Worm (Caenorhabditis elegans) whole organism, L3 larva: ENCODE results near the gene W03B1.3.

ENCODE experiments used
- R02D3.7 ChIP-seq: fragments of 150-350 bp; optimal IDR thresholded peaks from 2 replicates; lab custom pipeline; 2014; ENCODE audit warnings: missing biosample characterization, missing genetic modification characterization
- ZK546.5 ChIP-seq: sonication (generic microtip); optimal IDR thresholded peaks from 2 replicates; lab custom pipeline; 2017; ENCODE audit warnings: missing biosample characterization, missing genetic modification characterization
- aly-2 ChIP-seq: fragments of 150-350 bp; optimal IDR thresholded peaks from 2 replicates; lab custom pipeline; 2014; ENCODE audit warnings: missing biosample characterization, missing genetic modification characterization
- ceh-16 ChIP-seq: sonication (generic microtip); optimal IDR thresholded peaks from 2 replicates; lab custom pipeline; 2017; ENCODE audit warnings: missing biosample characterization, missing genetic modification characterization
- ceh-28 ChIP-seq: fragments of 150-350 bp; optimal IDR thresholded peaks from 2 replicates; lab custom pipeline; 2014; ENCODE audit warnings: missing biosample characterization, missing genetic modification reagents, missing genetic modification characterization
- ceh-82 ChIP-seq: fragments of 150-350 bp; optimal IDR thresholded peaks from 2 replicates; lab custom pipeline; 2014; ENCODE audit warnings: missing biosample characterization, missing genetic modification characterization
- daf-12 ChIP-seq: fragments of 150-350 bp; optimal IDR thresholded peaks from 2 replicates; lab custom pipeline; 2014; ENCODE audit warnings: missing biosample characterization, missing genetic modification reagents, missing genetic modification characterization
- egl-5 ChIP-seq: fragments of 150-350 bp; optimal IDR thresholded peaks from 2 replicates; lab custom pipeline; 2017; ENCODE audit warnings: missing biosample characterization, missing genetic modification reagents, missing genetic modification characterization, inconsistent platforms
- elt-1 ChIP-seq: fragments of 150-350 bp; optimal IDR thresholded peaks from 2 replicates; lab custom pipeline; 2014; ENCODE audit warnings: missing biosample characterization, missing genetic modification characterization
- elt-2 ChIP-seq: sonication (generic microtip); optimal IDR thresholded peaks from 2 replicates; lab custom pipeline; 2016; ENCODE audit warnings: missing genetic modification reagents, mild to moderate bottlenecking, missing genetic modification characterization, missing compliant biosample characterization
- eor-1 ChIP-seq, 2 experiments: fragments of 150-350 bp; optimal IDR thresholded peaks; 2 replicates each; lab custom pipeline; 2014 to 2018; ENCODE audit warnings: missing biosample characterization in 2 of 2, missing genetic modification characterization in 2 of 2
- fkh-10 ChIP-seq: sonication (generic microtip); optimal IDR thresholded peaks from 2 replicates; lab custom pipeline; 2017; ENCODE audit warnings: missing biosample characterization, missing genetic modification reagents, missing genetic modification characterization
- fos-1 ChIP-seq: fragments of 150-350 bp; optimal IDR thresholded peaks from 2 replicates; lab custom pipeline; 2014; ENCODE audit warnings: missing biosample characterization, missing genetic modification characterization
- hmg-11 ChIP-seq: sonication (generic microtip); optimal IDR thresholded peaks from 2 replicates; lab custom pipeline; 2016; ENCODE audit warnings: missing genetic modification characterization, missing compliant biosample characterization
- jun-1 ChIP-seq: fragments of 150-350 bp; optimal IDR thresholded peaks from 2 replicates; lab custom pipeline; 2014; ENCODE audit warnings: missing biosample characterization, missing genetic modification reagents, missing genetic modification characterization
- lin-15B ChIP-seq: fragments of 150-350 bp; optimal IDR thresholded peaks from 2 replicates; lab custom pipeline; 2014; ENCODE audit warnings: missing biosample characterization, missing genetic modification characterization
- mdl-1 ChIP-seq: fragments of 150-350 bp; optimal IDR thresholded peaks from 2 replicates; lab custom pipeline; 2014; ENCODE audit warnings: missing biosample characterization, missing genetic modification characterization
- mml-1 ChIP-seq: fragments of 150-350 bp; sonication (generic microtip); optimal IDR thresholded peaks from 3 replicates; lab custom pipeline; 2014; ENCODE audit warnings: missing biosample characterization, missing genetic modification characterization
- nfya-1 ChIP-seq: sonication (generic microtip); optimal IDR thresholded peaks from 2 replicates; lab custom pipeline; 2017; ENCODE audit warnings: missing genetic modification characterization, mild to moderate bottlenecking, missing compliant biosample characterization, antibody characterized with exemption, moderate library complexity; ENCODE audit not compliant: insufficient read depth
- nhr-11 ChIP-seq: fragments of 150-350 bp; optimal IDR thresholded peaks from 2 replicates; lab custom pipeline; 2014; ENCODE audit warnings: missing biosample characterization, missing genetic modification characterization
- nhr-12 ChIP-seq: fragments of 150-350 bp; optimal IDR thresholded peaks from 2 replicates; lab custom pipeline; 2014; ENCODE audit warnings: missing biosample characterization, missing genetic modification characterization
- nhr-23 ChIP-seq: fragments of 150-350 bp; optimal IDR thresholded peaks from 2 replicates; lab custom pipeline; 2014; ENCODE audit warnings: missing biosample characterization, missing genetic modification reagents, missing genetic modification characterization
- nhr-237 ChIP-seq: fragments of 150-350 bp; optimal IDR thresholded peaks from 2 replicates; lab custom pipeline; 2014; ENCODE audit warnings: missing biosample characterization, missing genetic modification characterization
- nhr-25 ChIP-seq: sonication (generic microtip); optimal IDR thresholded peaks from 2 replicates; lab custom pipeline; 2017; ENCODE audit warnings: missing biosample characterization, missing genetic modification characterization
- nhr-43 ChIP-seq: sonication (generic microtip); optimal IDR thresholded peaks from 2 replicates; lab custom pipeline; 2016; ENCODE audit warnings: mild to moderate bottlenecking, missing genetic modification characterization, missing compliant biosample characterization; ENCODE audit not compliant: poor library complexity, severe bottlenecking
- nhr-67 ChIP-seq: fragments of 150-350 bp; optimal IDR thresholded peaks from 2 replicates; lab custom pipeline; 2014; ENCODE audit warnings: missing biosample characterization, missing genetic modification characterization
- nhr-77 ChIP-seq: fragments of 150-350 bp; optimal IDR thresholded peaks from 2 replicates; lab custom pipeline; 2014; ENCODE audit warnings: missing biosample characterization, missing genetic modification characterization
- pha-4 ChIP-seq: fragments of 150-350 bp; optimal IDR thresholded peaks from 2 replicates; lab custom pipeline; 2014; ENCODE audit warnings: missing biosample characterization, missing genetic modification reagents, missing genetic modification characterization
- pqm-1 ChIP-seq: fragments of 150-350 bp; optimal IDR thresholded peaks from 2 replicates; lab custom pipeline; 2017; ENCODE audit warnings: missing biosample characterization, missing genetic modification characterization, inconsistent platforms
- snpc-4 ChIP-seq: fragments of 150-350 bp; optimal IDR thresholded peaks from 2 replicates; lab custom pipeline; 2014; ENCODE audit warnings: missing biosample characterization, missing genetic modification characterization
- tbx-2 ChIP-seq: sonication (generic microtip); optimal IDR thresholded peaks from 2 replicates; lab custom pipeline; 2016; ENCODE audit warnings: mild to moderate bottlenecking, missing genetic modification characterization, missing compliant biosample characterization
- unc-39 ChIP-seq: sonication (generic microtip); optimal IDR thresholded peaks from 4 replicates; lab custom pipeline; 2017; ENCODE audit warnings: missing biosample characterization, missing genetic modification characterization
- unc-62 ChIP-seq: fragments of 150-350 bp; sonication (generic microtip); optimal IDR thresholded peaks from 4 replicates; lab custom pipeline; 2014; ENCODE audit warnings: missing biosample characterization, missing genetic modification reagents, missing genetic modification characterization
- ztf-4 ChIP-seq: fragments of 150-350 bp; optimal IDR thresholded peaks from 2 replicates; lab custom pipeline; 2014; ENCODE audit warnings: missing biosample characterization, missing genetic modification characterization

The W03B1.3 gene

ce11 chrIV:4336139-4336851, at the start of gene W03B1.3, which contains the start of gene oac-51:
Gene W03B1.3, minus strand, starts transcription at chrIV:4336239.
Gene oac-51, plus strand, starts transcription at chrIV:4336801.
- no peak for TF ChIP-seq nhr-12 (tag; lab: Kevin White, UChicago)
- TF ChIP-seq mdl-1 (tag; lab: Kevin White, UChicago) = no peak
- no peak for TF ChIP-seq nhr-77 (tag; lab: Kevin White, UChicago)
- no peak for TF ChIP-seq aly-2
- no peak for TF ChIP-seq nfya-1 (tag; lab: Kevin White, UChicago)
- TF ChIP-seq fkh-10 = no peak
- TF ChIP-seq ZK546.5 (tag; lab: Kevin White, UChicago) = no peak
- TF ChIP-seq tbx-2 (tag; lab: Kevin White, UChicago) = no peak

- no peak for TF ChIP-seq unc-39
- TF ChIP-seq ceh-82 (tag; lab: Kevin White, UChicago) = no peak
- TF ChIP-seq ceh-28 = no peak
- no peak for TF ChIP-seq fos-1 (tag; lab: Kevin White, UChicago)
- no peak for TF ChIP-seq nhr-237
- no peak for TF ChIP-seq ceh-16 (tag; lab: Kevin White, UChicago)
- TF ChIP-seq nhr-23 = no peak
- no peak for TF ChIP-seq nhr-43 (tag; lab: Kevin White, UChicago)
Measured at ce11 chrIV:4369116-4369515, 33.1 kb upstream of the W03B1.3 start.

ce11 chrIV:4360497-4360896, 24.5 kb upstream of the W03B1.3 start, which contains the start of gene F55F10.1:
Gene F55F10.1, plus strand, starts transcription at chrIV:4360837.
- TF ChIP-seq hmg-11 (peak; percentile 63), nhr-25 (tag; lab: Kevin White, UChicago) (peak; percentile 25), egl-5 (tag; lab: Kevin White, UChicago) (peak; percentile 47), jun-1 (no peak), R02D3.7 (tag; lab: Kevin White, UChicago) (peak; percentile 10), nhr-23 (peak; percentile 68), daf-12 (tag; lab: Kevin White, UChicago) (no peak), lin-15B (tag; lab: Kevin White, UChicago) (peak; percentile 71), nhr-12 (tag; lab: Kevin White, UChicago) (no peak)

ce11 chrIV:4359653-4360052, 23.6 kb upstream of the W03B1.3 start, which contains the start of gene F55F10.3:
Gene F55F10.3, plus strand, starts transcription at chrIV:4359953.
- TF ChIP-seq nhr-25 (tag; lab: Kevin White, UChicago) (no peak), eor-1 (tag; optimal IDR thresholded peaks at IDR 0.05; lab: Kevin White, UChicago) (no peak), unc-62 (no peak), ceh-82 (tag; lab: Kevin White, UChicago) (no peak), aly-2 (no peak), snpc-4 (tag; lab: Kevin White, UChicago) (no peak), pqm-1 (no peak)

ce11 chrIV:4357296-4357695, 21.3 kb upstream of the W03B1.3 start, which contains the start of gene sars-2:
Gene sars-2, plus strand, starts transcription at chrIV:4357636.
- no peak for TF ChIP-seq elt-1 (tag; lab: Kevin White, UChicago)
- peak; percentile 59 for TF ChIP-seq nfya-1 (tag; lab: Kevin White, UChicago)
- no peak for TF ChIP-seq nhr-11 (tag; lab: Kevin White, UChicago)
- TF ChIP-seq nhr-43 (tag; lab: Kevin White, UChicago) = no peak
- no peak for TF ChIP-seq nhr-237
- peak; percentile 66 for TF ChIP-seq lin-15B (tag; lab: Kevin White, UChicago)
- no peak for TF ChIP-seq elt-2 (tag; lab: Kevin White, UChicago)
- TF ChIP-seq mml-1 = no peak
- TF ChIP-seq ztf-4 (tag; lab: Kevin White, UChicago) = no peak
- peak; percentile 7 for TF ChIP-seq nhr-23
- no peak for TF ChIP-seq nhr-67 (tag; lab: Kevin White, UChicago)
- TF ChIP-seq pha-4 = peak; percentile 76
